Worm (Caenorhabditis elegans): ENCODE measurements around the gene lrr-1.

ce11 chrII:5066967-5067366 lies 30.7 kb upstream of the lrr-1 start:
- TF ChIP-seq zag-1 (tag; optimal IDR thresholded peaks at IDR 0.05) (no peak), R02D3.7 (tag; optimal IDR thresholded peaks at IDR 0.05) (no peak), ztf-11 (tag; optimal IDR thresholded peaks at IDR 0.05) (no peak)

Data from whole organism, L2 larva.